Fruit fly (Drosophila melanogaster) whole organism: ENCODE data around the gene CG13314.

Experiments
- Dll ChIP-seq: fragments of >200 bp; optimal IDR thresholded peaks from 2 replicates; lab custom pipeline; 2017
- pan ChIP-seq: fragments of >200 bp; optimal IDR thresholded peaks from 2 replicates; lab custom pipeline; 2017
- psq ChIP-seq: fragments of >200 bp; optimal IDR thresholded peaks from 2 replicates; lab custom pipeline; 2017
- usp ChIP-seq: fragments of >200 bp; optimal IDR thresholded peaks from 2 replicates; lab custom pipeline; 2017; ENCODE audit warnings: missing biosample characterization, missing genetic modification characterization, mixed read lengths

- no peak for TF ChIP-seq usp (GFP tag; lab: Kevin White, UChicago)
- no peak for TF ChIP-seq psq (lab: Kevin White, UChicago)
- TF ChIP-seq Dll (lab: Kevin White, UChicago), result no peak
- no peak for TF ChIP-seq pan
These were observed 42.0 kb downstream of the CG13314 start for dm6 chr3L:9023627-9024026.
